Fruit fly (Drosophila melanogaster) whole organism, embryonic: ENCODE results near the gene CG43319.

Experiments
- Blimp-1 ChIP-seq: fragments of 200-800 bp; sonication (Bioruptor generic); optimal IDR thresholded peaks from 3 replicates; lab custom pipeline; 2018; ENCODE audit warnings: missing biosample characterization, missing genetic modification characterization, mild to moderate bottlenecking, moderate library complexity, missing genetic modification reagents
- CG12071 ChIP-seq: fragments of 200-800 bp; sonication (Bioruptor generic); optimal IDR thresholded peaks from 3 replicates; lab custom pipeline; 2018; ENCODE audit warnings: missing biosample characterization, mild to moderate bottlenecking, missing genetic modification characterization
- CG13775 ChIP-seq: fragments of 200-800 bp; sonication (Bioruptor generic); optimal IDR thresholded peaks from 3 replicates; lab custom pipeline; 2017; ENCODE audit warnings: missing biosample characterization, mild to moderate bottlenecking, missing genetic modification characterization
- CG3726 ChIP-seq: fragments of 200-800 bp; sonication (Bioruptor generic); IDR thresholded peaks from 3 replicates; pipeline ENCODE4, ENCODE4 v1.3.6; 2022; ENCODE audit warnings: missing biosample characterization, missing genetic modification characterization
- CG4707 ChIP-seq: fragments of 200-800 bp; sonication (Bioruptor generic); optimal IDR thresholded peaks from 2 replicates; lab custom pipeline; 2018; ENCODE audit warnings: missing biosample characterization, mild to moderate bottlenecking, missing genetic modification characterization, moderate library complexity
- CG9797 ChIP-seq: fragments of 200-800 bp; sonication (Bioruptor generic); optimal IDR thresholded peaks from 3 replicates; lab custom pipeline; 2018; ENCODE audit warnings: missing biosample characterization, mild to moderate bottlenecking, missing genetic modification characterization
- Hmx ChIP-seq: fragments of 200-800 bp; sonication (Bioruptor generic); optimal IDR thresholded peaks from 2 replicates; lab custom pipeline; 2016; ENCODE audit warnings: missing biosample characterization, missing genetic modification characterization
- lola ChIP-seq, 3 experiments: fragments of >200 bp in 2 of 3; fragments of 200-800 bp in 1 of 3; sonication (Bioruptor generic) in 1 of 3; optimal IDR thresholded peaks; 2 replicates each; lab custom pipeline; 2017 to 2019; ENCODE audit warnings: missing biosample characterization in 3 of 3, missing genetic modification characterization in 3 of 3, mild to moderate bottlenecking in 1 of 3, moderate library complexity in 1 of 3
- prd ChIP-seq, 3 experiments: fragments of >200 bp in 2 of 3; fragments of 200-800 bp in 1 of 3; sonication (Bioruptor generic) in 1 of 3; optimal IDR thresholded peaks in 2 of 3; IDR thresholded peaks in 1 of 3; 2 replicates in 2 of 3; 3 replicates in 1 of 3; pipeline versions ENCODE4 v1.3.6 to Lab custom; 2017 to 2022; ENCODE audit warnings: missing biosample characterization in 1 of 3, missing genetic modification characterization in 1 of 3
- trh ChIP-seq: fragments of 200-800 bp; sonication (Bioruptor generic); optimal IDR thresholded peaks from 2 replicates; lab custom pipeline; 2016; ENCODE audit warnings: missing biosample characterization, missing genetic modification characterization

dm6 chr3R:27706039-27706580 lies 12.0 kb downstream of the CG43319 start:
- TF ChIP-seq CG9797 (GFP tag; lab: Kevin White, UChicago) (no peak), CG4707 (no peak), CG3726 (no peak), Hmx (GFP tag; lab: Kevin White, UChicago) (no peak), lola (GFP tag; optimal IDR thresholded peaks at IDR 0.05; lab: Kevin White, UChicago) (no peak), prd (optimal IDR thresholded peaks at IDR 0.05; lab: Kevin White, UChicago) (no peak), prd (GFP tag; IDR thresholded peaks at IDR 0.05; lab: Robert Waterston, UW) (no peak), Blimp-1 (no peak), trh (GFP tag; lab: Kevin White, UChicago) (no peak), CG12071 (GFP tag; lab: Kevin White, UChicago) (no peak), CG13775 (no peak)
